Worm (Caenorhabditis elegans) whole organism, early embryonic: ENCODE results near the gene fbxa-30.

Experiments
- B0310.2 ChIP-seq: sonication (generic microtip); optimal IDR thresholded peaks from 2 replicates; lab custom pipeline; 2016; ENCODE audit warnings: mild to moderate bottlenecking, missing genetic modification characterization, missing compliant biosample characterization
- ama-1 ChIP-seq: fragments of 150-350 bp; optimal IDR thresholded peaks from 2 replicates; lab custom pipeline; 2014
- ets-7 ChIP-seq: sonication (generic microtip); optimal IDR thresholded peaks from 2 replicates; lab custom pipeline; 2016; ENCODE audit warnings: missing genotype, missing genetic modification characterization, missing compliant biosample characterization
- hnd-1 ChIP-seq: sonication (generic microtip); optimal IDR thresholded peaks from 2 replicates; lab custom pipeline; 2016; ENCODE audit warnings: missing genetic modification characterization, missing compliant biosample characterization
- pes-1 ChIP-seq: fragments of 200-800 bp; sonication (Bioruptor generic); IDR thresholded peaks from 2 replicates; pipeline ENCODE4 v1.3.6; 2022; ENCODE audit warnings: missing genetic modification reagents, missing genetic modification characterization, missing compliant biosample characterization
- scrt-1 ChIP-seq: fragments of 200-800 bp; sonication (Bioruptor generic); IDR thresholded peaks from 2 replicates; pipeline ENCODE4 v1.3.6; 2022; ENCODE audit warnings: missing genetic modification characterization, missing compliant biosample characterization
- tbx-11 ChIP-seq: fragments of 200-800 bp; sonication (Bioruptor generic); IDR thresholded peaks from 2 replicates; pipeline ENCODE4 v1.3.6; 2022; ENCODE audit warnings: missing genetic modification characterization, missing compliant biosample characterization
- tbx-37 ChIP-seq: fragments of 200-800 bp; sonication (Bioruptor generic); conservative IDR thresholded peaks from 2 replicates; pipeline ENCODE4 v1.3.6; 2022; ENCODE audit warnings: missing genetic modification reagents, missing genetic modification characterization, missing compliant biosample characterization

- TF ChIP-seq ama-1 (lab: Kevin White, UChicago): no peak
- no peak for TF ChIP-seq tbx-11 (GFP tag; lab: Robert Waterston, UW)
- no peak for TF ChIP-seq tbx-37
- no peak for TF ChIP-seq ets-7
- TF ChIP-seq scrt-1 (GFP tag; lab: Robert Waterston, UW): no peak
- TF ChIP-seq pes-1 (GFP tag; lab: Robert Waterston, UW): no peak
- TF ChIP-seq B0310.2: no peak
- no peak for TF ChIP-seq hnd-1 (tag; lab: Kevin White, UChicago)
Measured at ce11 chrIII:1279197-1279596, 3.8 kb upstream of the fbxa-30 start.
